Worm (Caenorhabditis elegans) whole organism, late embryonic: ENCODE measurements around the gene str-190.

Experiments used
- C38D4.7 ChIP-seq: fragments of 200-800 bp; sonication (Bioruptor generic); optimal IDR thresholded peaks from 2 replicates; lab custom pipeline; 2018; ENCODE audit warnings: mild to moderate bottlenecking, missing genetic modification characterization, moderate library complexity, missing compliant biosample characterization
- K02D7.2 ChIP-seq: sonication (generic microtip); optimal IDR thresholded peaks from 2 replicates; lab custom pipeline; 2017; ENCODE audit warnings: mild to moderate bottlenecking, missing genetic modification characterization, missing compliant biosample characterization
- T23F11.4 ChIP-seq: fragments of 200-800 bp; sonication (Bioruptor generic); optimal IDR thresholded peaks from 2 replicates; lab custom pipeline; 2018; ENCODE audit warnings: mild to moderate bottlenecking, missing genetic modification characterization, missing compliant biosample characterization
- Y22D7AL.16 ChIP-seq: sonication (generic microtip); optimal IDR thresholded peaks from 2 replicates; lab custom pipeline; 2016; ENCODE audit warnings: missing genetic modification characterization, missing compliant biosample characterization
- ahr-1 ChIP-seq: sonication (generic microtip); optimal IDR thresholded peaks from 2 replicates; lab custom pipeline; 2016; ENCODE audit warnings: missing genetic modification characterization, missing compliant biosample characterization
- ama-1 ChIP-seq: fragments of 150-350 bp; optimal IDR thresholded peaks from 2 replicates; lab custom pipeline; 2014
- ceh-14 ChIP-seq: sonication (generic microtip); optimal IDR thresholded peaks from 2 replicates; lab custom pipeline; 2016; ENCODE audit warnings: missing genotype, missing genetic modification characterization, missing compliant biosample characterization
- ceh-18 ChIP-seq: sonication (generic microtip); optimal IDR thresholded peaks from 2 replicates; lab custom pipeline; 2016; ENCODE audit warnings: missing genetic modification characterization, missing compliant biosample characterization
- ceh-2 ChIP-seq: sonication (generic microtip); optimal IDR thresholded peaks from 2 replicates; lab custom pipeline; 2016; ENCODE audit warnings: missing genotype, missing genetic modification characterization, missing compliant biosample characterization
- ceh-22 ChIP-seq: sonication (generic microtip); optimal IDR thresholded peaks from 2 replicates; lab custom pipeline; 2017; ENCODE audit warnings: missing biosample characterization, missing genetic modification characterization
- ceh-30 ChIP-seq: fragments of 150-350 bp; optimal IDR thresholded peaks from 2 replicates; lab custom pipeline; 2014; ENCODE audit warnings: missing biosample characterization, missing genetic modification characterization
- ceh-31 ChIP-seq: sonication (generic microtip); optimal IDR thresholded peaks from 2 replicates; lab custom pipeline; 2016; ENCODE audit warnings: missing genetic modification characterization, missing compliant biosample characterization
- ceh-34 ChIP-seq: sonication (generic microtip); optimal IDR thresholded peaks from 2 replicates; lab custom pipeline; 2016; ENCODE audit warnings: mild to moderate bottlenecking, missing genetic modification characterization, missing compliant biosample characterization
- ceh-48 ChIP-seq: sonication (generic microtip); optimal IDR thresholded peaks from 2 replicates; lab custom pipeline; 2016; ENCODE audit warnings: missing genetic modification characterization, inconsistent platforms, missing compliant biosample characterization
- ceh-9 ChIP-seq: sonication (generic microtip); optimal IDR thresholded peaks from 2 replicates; lab custom pipeline; 2016; ENCODE audit warnings: mild to moderate bottlenecking, missing genetic modification characterization, inconsistent platforms, missing compliant biosample characterization
- dmd-4 ChIP-seq: sonication (generic microtip); optimal IDR thresholded peaks from 2 replicates; lab custom pipeline; 2016; ENCODE audit warnings: borderline replicate concordance, missing genetic modification characterization, missing compliant biosample characterization
- dve-1 ChIP-seq: sonication (generic microtip); optimal IDR thresholded peaks from 2 replicates; lab custom pipeline; 2017; ENCODE audit warnings: antibody characterized with exemption, mild to moderate bottlenecking, missing genetic modification characterization, missing compliant biosample characterization
- elt-4 ChIP-seq: sonication (generic microtip); optimal IDR thresholded peaks from 2 replicates; lab custom pipeline; 2016; ENCODE audit warnings: missing genetic modification characterization, missing compliant biosample characterization
- ets-4 ChIP-seq: sonication (generic microtip); optimal IDR thresholded peaks from 2 replicates; lab custom pipeline; 2016; ENCODE audit warnings: missing genetic modification characterization, missing compliant biosample characterization
- fkh-10 ChIP-seq: fragments of 150-350 bp; optimal IDR thresholded peaks from 2 replicates; lab custom pipeline; 2014; ENCODE audit warnings: missing biosample characterization, missing genetic modification reagents, missing genetic modification characterization
- gmeb-2 ChIP-seq: sonication (generic microtip); optimal IDR thresholded peaks from 2 replicates; lab custom pipeline; 2016; ENCODE audit warnings: missing genetic modification characterization, inconsistent platforms, missing compliant biosample characterization
- hlh-30 ChIP-seq: sonication (generic microtip); optimal IDR thresholded peaks from 2 replicates; lab custom pipeline; 2017; ENCODE audit warnings: antibody characterized with exemption, missing genetic modification characterization, missing compliant biosample characterization; ENCODE audit not compliant: insufficient read depth
- hlh-8 ChIP-seq: sonication (generic microtip); optimal IDR thresholded peaks from 2 replicates; lab custom pipeline; 2016; ENCODE audit warnings: missing genotype, missing genetic modification characterization, missing compliant biosample characterization
- lim-6 ChIP-seq: sonication (generic microtip); optimal IDR thresholded peaks from 2 replicates; lab custom pipeline; 2016; ENCODE audit warnings: missing genetic modification characterization, missing compliant biosample characterization
- lin-11 ChIP-seq: fragments of 200-800 bp; sonication (Bioruptor generic); optimal IDR thresholded peaks from 2 replicates; lab custom pipeline; 2018; ENCODE audit warnings: mild to moderate bottlenecking, missing genetic modification characterization, missing compliant biosample characterization
- madf-2 ChIP-seq: sonication (generic microtip); optimal IDR thresholded peaks from 2 replicates; lab custom pipeline; 2017; ENCODE audit warnings: missing genetic modification characterization, missing compliant biosample characterization
- mec-3 ChIP-seq: sonication (generic microtip); optimal IDR thresholded peaks from 2 replicates; lab custom pipeline; 2016; ENCODE audit warnings: borderline replicate concordance, missing genetic modification characterization, missing compliant biosample characterization
- nfya-1 ChIP-seq: sonication (generic microtip); optimal IDR thresholded peaks from 2 replicates; lab custom pipeline; 2017; ENCODE audit warnings: missing genetic modification characterization, mild to moderate bottlenecking, missing compliant biosample characterization, antibody characterized with exemption, moderate library complexity
- nhr-11 ChIP-seq: fragments of 150-350 bp; optimal IDR thresholded peaks from 2 replicates; lab custom pipeline; 2014; ENCODE audit warnings: missing biosample characterization, missing genetic modification characterization
- nhr-232 ChIP-seq: sonication (generic microtip); optimal IDR thresholded peaks from 2 replicates; lab custom pipeline; 2016; ENCODE audit warnings: missing genetic modification characterization, missing compliant biosample characterization
- odd-2 ChIP-seq: sonication (generic microtip); optimal IDR thresholded peaks from 2 replicates; lab custom pipeline; 2017; ENCODE audit warnings: antibody characterized with exemption, mild to moderate bottlenecking, missing genetic modification characterization, missing compliant biosample characterization
- pag-3 ChIP-seq: sonication (generic microtip); optimal IDR thresholded peaks from 2 replicates; lab custom pipeline; 2016; ENCODE audit warnings: missing compliant biosample characterization, missing genetic modification characterization, borderline replicate concordance
- pax-1 ChIP-seq: fragments of 150-350 bp; optimal IDR thresholded peaks from 2 replicates; lab custom pipeline; 2014; ENCODE audit warnings: missing biosample characterization, missing genetic modification characterization
- pha-2 ChIP-seq: sonication (generic microtip); optimal IDR thresholded peaks from 2 replicates; lab custom pipeline; 2017; ENCODE audit warnings: mild to moderate bottlenecking, missing genetic modification characterization, missing compliant biosample characterization
- pha-4 ChIP-seq: fragments of 150-350 bp; optimal IDR thresholded peaks from 2 replicates; lab custom pipeline; 2018; ENCODE audit warnings: missing biosample characterization, missing genetic modification reagents, missing genetic modification characterization
- pqm-1 ChIP-seq: sonication (generic microtip); optimal IDR thresholded peaks from 2 replicates; lab custom pipeline; 2016; ENCODE audit warnings: missing genetic modification characterization, missing compliant biosample characterization
- pros-1 ChIP-seq: fragments of 150-350 bp; optimal IDR thresholded peaks from 2 replicates; lab custom pipeline; 2014; ENCODE audit warnings: missing biosample characterization, missing genetic modification reagents, missing genetic modification characterization
- ref-2 ChIP-seq: sonication (generic microtip); optimal IDR thresholded peaks from 2 replicates; lab custom pipeline; 2016; ENCODE audit warnings: missing genetic modification characterization, missing compliant biosample characterization
- sdc-2 ChIP-seq: sonication (generic microtip); optimal IDR thresholded peaks from 2 replicates; lab custom pipeline; 2016; ENCODE audit warnings: missing genotype, missing genetic modification characterization, missing compliant biosample characterization
- sox-2 ChIP-seq: fragments of 200-800 bp; sonication (Bioruptor generic); IDR thresholded peaks from 2 replicates; pipeline ENCODE4 v1.3.6; 2022; ENCODE audit warnings: missing genetic modification reagents, missing genetic modification characterization, missing compliant biosample characterization
- sox-4 ChIP-seq: sonication (generic microtip); optimal IDR thresholded peaks from 2 replicates; lab custom pipeline; 2017; ENCODE audit warnings: mild to moderate bottlenecking, missing genetic modification characterization, inconsistent platforms, missing compliant biosample characterization
- tbx-7 ChIP-seq: sonication (generic microtip); optimal IDR thresholded peaks from 2 replicates; lab custom pipeline; 2016; ENCODE audit warnings: missing genotype, missing genetic modification characterization, missing compliant biosample characterization
- unc-42 ChIP-seq: sonication (generic microtip); optimal IDR thresholded peaks from 2 replicates; lab custom pipeline; 2016; ENCODE audit warnings: missing genotype, missing genetic modification characterization, missing compliant biosample characterization
- unc-86 ChIP-seq: sonication (generic microtip); optimal IDR thresholded peaks from 2 replicates; lab custom pipeline; 2016; ENCODE audit warnings: missing genetic modification characterization, missing compliant biosample characterization

The str-190 gene

DNA sequence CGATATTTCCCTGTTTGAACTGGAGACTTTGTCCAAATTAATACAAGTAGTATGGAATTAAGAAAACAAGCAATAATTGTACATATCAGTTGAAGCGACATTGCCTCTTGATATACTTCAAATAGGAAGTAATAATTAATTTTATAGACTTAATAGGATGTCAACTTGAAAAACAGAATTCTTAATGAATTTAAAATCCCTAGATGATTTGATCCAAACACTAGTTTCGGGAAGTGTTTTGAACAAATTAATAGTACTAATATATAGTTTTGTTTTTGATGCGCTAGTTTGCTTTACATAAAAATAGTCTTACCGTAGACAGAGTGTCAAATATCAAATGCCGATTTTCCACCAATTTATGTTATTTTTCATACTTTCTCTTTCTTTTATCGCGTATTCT is at the start of gene str-190:
Gene str-190 (minus strand): TSS at position 101 of the 400 bp plus-strand sequence.
- TF ChIP-seq unc-86 (tag; lab: Kevin White, UChicago): no peak
- TF ChIP-seq fkh-10: no peak
- TF ChIP-seq ceh-18 (tag; lab: Kevin White, UChicago): no peak
- TF ChIP-seq nhr-11: no peak
- TF ChIP-seq ceh-22: no peak
- TF ChIP-seq dve-1 (tag; lab: Kevin White, UChicago): no peak
- no peak for TF ChIP-seq lin-11 (tag; lab: Kevin White, UChicago)
- no peak for TF ChIP-seq sox-4 (tag; lab: Kevin White, UChicago)
- no peak for TF ChIP-seq nhr-232 (tag; lab: Kevin White, UChicago)
- TF ChIP-seq hlh-30 (tag; lab: Kevin White, UChicago): no peak
- no peak for TF ChIP-seq ceh-30 (tag; lab: Kevin White, UChicago)
- TF ChIP-seq Y22D7AL.16 (tag; lab: Kevin White, UChicago): no peak
- no peak for TF ChIP-seq dmd-4
- no peak for TF ChIP-seq pag-3
- no peak for TF ChIP-seq gmeb-2 (tag; lab: Kevin White, UChicago)
- no peak for TF ChIP-seq C38D4.7 (GFP tag; lab: Kevin White, UChicago)

DNA sequence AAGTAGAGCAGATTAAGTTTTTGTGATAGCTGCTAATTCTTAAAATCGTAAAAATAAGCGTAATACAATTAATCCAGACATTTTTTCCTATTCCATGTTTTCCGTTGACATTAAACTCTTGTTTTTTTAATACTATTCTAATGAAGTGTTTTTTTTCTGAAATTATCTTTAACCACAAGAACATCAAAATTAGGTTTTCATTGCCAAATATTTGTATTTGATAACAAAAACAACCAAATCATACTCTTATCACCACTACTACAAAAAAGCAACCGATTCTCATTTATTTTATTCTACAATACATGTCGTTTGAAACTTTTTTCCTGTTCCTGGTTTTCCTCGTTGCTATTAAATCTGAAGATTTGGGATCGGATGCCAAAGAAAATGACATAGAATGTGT is 48.8 kb upstream of the str-190 start, which contains the start of gene C54F6.17:
Gene C54F6.17 (plus strand): TSS at position 301 of the 400 bp plus-strand sequence.
- TF ChIP-seq tbx-7 (no peak), pha-2 (tag; lab: Kevin White, UChicago) (no peak)

DNA sequence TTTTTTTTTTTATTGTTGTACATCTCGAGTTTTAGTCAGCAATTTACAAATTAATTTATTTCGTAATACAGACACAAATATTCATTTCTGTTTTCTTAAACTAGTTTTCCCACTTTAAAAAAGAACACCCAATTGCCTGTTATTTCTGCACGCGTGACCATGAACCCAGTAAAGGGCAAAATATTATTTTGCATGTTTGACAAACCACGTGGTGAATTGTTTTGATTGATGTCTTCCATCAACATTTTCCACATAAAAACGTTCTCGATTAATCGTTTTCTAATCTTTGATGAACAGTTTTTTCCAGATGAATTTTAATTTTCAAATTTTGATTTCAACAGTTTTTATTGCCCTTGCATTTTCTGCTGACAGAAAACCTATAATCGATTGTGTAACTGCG is 47.4 kb upstream of the str-190 start, which contains the start of gene C54F6.18:
Gene C54F6.18 (plus strand): TSS at position 301 of the 400 bp plus-strand sequence.
- TF ChIP-seq K02D7.2 (tag; lab: Kevin White, UChicago) (no peak), ref-2 (tag; lab: Kevin White, UChicago) (no peak), lim-6 (tag; lab: Kevin White, UChicago) (no peak), elt-4 (tag; lab: Kevin White, UChicago) (no peak), nfya-1 (no peak), pha-4 (no peak), ceh-34 (tag; lab: Kevin White, UChicago) (no peak), madf-2 (tag; lab: Kevin White, UChicago) (no peak), sdc-2 (tag; lab: Kevin White, UChicago) (no peak), unc-42 (tag; lab: Kevin White, UChicago) (no peak), nhr-11 (no peak), nhr-232 (tag; lab: Kevin White, UChicago) (no peak), odd-2 (tag; lab: Kevin White, UChicago) (no peak), ets-4 (tag; lab: Kevin White, UChicago) (no peak), sox-2 (GFP tag; lab: Robert Waterston, UW) (no peak), mec-3 (tag; lab: Kevin White, UChicago) (no peak)

DNA sequence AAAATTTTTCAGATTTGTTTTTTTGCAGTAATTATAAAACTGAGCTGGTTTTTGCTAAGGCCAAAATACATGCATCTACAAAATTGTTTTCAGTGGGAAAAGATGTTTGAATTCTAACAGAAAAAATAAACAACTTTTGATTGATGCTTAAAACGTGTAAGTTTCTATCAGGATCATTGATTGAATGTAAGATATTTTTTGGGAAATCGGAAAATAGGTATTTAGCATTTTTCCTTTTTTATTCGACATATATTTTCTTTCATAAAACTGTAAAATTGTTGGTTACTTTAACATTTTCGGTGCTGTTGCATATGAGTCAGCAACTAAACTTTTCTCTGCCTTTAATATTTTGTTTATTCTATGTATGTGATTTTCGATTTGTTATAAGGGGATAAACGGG is 46.1 kb upstream of the str-190 start, which contains the start of gene C54F6.20:
Gene C54F6.20 (plus strand): TSS at position 301 of the 400 bp plus-strand sequence.
- TF ChIP-seq pag-3: no peak
- TF ChIP-seq ceh-48: no peak
- no peak for TF ChIP-seq ahr-1
- no peak for TF ChIP-seq ceh-30 (tag; lab: Kevin White, UChicago)

DNA sequence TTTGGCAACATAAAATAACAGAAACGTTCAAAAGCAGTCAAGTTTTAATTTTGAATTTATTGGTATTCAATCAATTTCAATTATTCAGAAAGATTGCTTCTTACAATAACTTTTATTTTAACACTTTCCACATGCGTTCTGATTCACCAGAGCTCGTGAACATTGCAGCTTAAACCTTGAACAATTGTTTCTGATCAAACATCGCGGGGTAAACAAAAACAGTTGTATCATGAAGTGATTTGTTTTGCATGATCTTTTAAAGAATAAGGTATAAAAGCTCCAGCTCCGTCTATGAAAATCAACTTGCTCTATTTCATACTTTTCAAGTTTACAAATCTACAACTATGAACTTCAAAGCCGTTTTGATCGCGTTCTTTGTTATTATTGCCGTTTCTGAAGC is 45.1 kb upstream of the str-190 start, which contains the start of gene C54F6.6:
Gene C54F6.6 (plus strand): TSS at position 301 of the 400 bp plus-strand sequence.
- TF ChIP-seq fkh-10: no peak
- TF ChIP-seq pqm-1: no peak
- no peak for TF ChIP-seq C38D4.7 (GFP tag; lab: Kevin White, UChicago)
- TF ChIP-seq ceh-9 (tag; lab: Kevin White, UChicago): no peak
- no peak for TF ChIP-seq T23F11.4 (GFP tag; lab: Kevin White, UChicago)
- TF ChIP-seq ceh-18 (tag; lab: Kevin White, UChicago): no peak
- no peak for TF ChIP-seq ceh-48
- no peak for TF ChIP-seq gmeb-2 (tag; lab: Kevin White, UChicago)
- TF ChIP-seq ceh-14: no peak
- no peak for TF ChIP-seq ceh-30 (tag; lab: Kevin White, UChicago)
- TF ChIP-seq dmd-4: no peak
- TF ChIP-seq pax-1 (tag; lab: Kevin White, UChicago): no peak
- no peak for TF ChIP-seq hlh-8
- no peak for TF ChIP-seq ama-1 (lab: Kevin White, UChicago)
- TF ChIP-seq pros-1 (tag; lab: Kevin White, UChicago): no peak
- TF ChIP-seq ceh-2 (tag; lab: Kevin White, UChicago): no peak
- no peak for TF ChIP-seq ceh-31 (tag; lab: Kevin White, UChicago)
- no peak for TF ChIP-seq odd-2 (tag; lab: Kevin White, UChicago)
- TF ChIP-seq lim-6 (tag; lab: Kevin White, UChicago): no peak
